Worm (Caenorhabditis elegans): ENCODE results near the gene imp-3.

DNA sequence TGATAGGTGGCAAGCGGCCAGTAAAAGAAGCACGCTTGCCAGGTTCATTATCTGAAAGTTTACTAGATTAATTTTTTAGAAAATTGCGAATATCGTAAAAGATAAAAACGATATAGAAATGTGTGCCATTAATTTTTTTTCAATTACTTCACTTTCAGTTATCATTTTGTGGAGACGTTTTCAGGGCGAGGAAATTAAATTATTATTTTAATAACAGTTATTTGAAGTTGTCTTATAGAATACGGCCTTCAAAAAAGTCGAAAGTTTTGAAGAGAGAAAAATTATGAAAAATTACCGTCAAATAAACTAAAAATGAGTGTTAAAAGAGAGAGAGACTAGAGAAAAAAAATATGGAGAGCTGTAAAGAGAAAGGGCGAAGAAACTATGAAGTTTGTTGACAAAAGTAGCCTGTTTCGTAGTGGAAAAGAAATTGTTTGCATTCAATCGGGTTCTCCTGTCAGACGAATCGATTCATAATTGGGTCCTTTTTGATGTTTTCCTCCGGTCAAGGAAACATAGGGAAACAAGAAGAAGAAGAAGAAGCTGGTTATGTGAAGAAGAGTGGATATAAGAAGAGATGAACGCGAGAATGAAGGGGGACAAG, 45.3 kb upstream of the imp-3 start, which contains the start of gene erp-44.2:
- TF ChIP-seq ZK546.5 (tag; optimal IDR thresholded peaks at IDR 0.05) (no peak), lsy-2 (tag; optimal IDR thresholded peaks at IDR 0.05) (no peak), ceh-16 (tag; optimal IDR thresholded peaks at IDR 0.05) (no peak), zag-1 (tag; optimal IDR thresholded peaks at IDR 0.05) (no peak)
